Worm (Caenorhabditis elegans) whole organism, L1 larva: Measurements from ENCODE around the gene C17E7.12.

Experiments
- F16B12.6 ChIP-seq: fragments of 150-350 bp; optimal IDR thresholded peaks from 2 replicates; lab custom pipeline; 2014; ENCODE audit warnings: missing biosample characterization, missing genetic modification characterization
- aha-1 ChIP-seq: fragments of 150-350 bp; optimal IDR thresholded peaks from 2 replicates; lab custom pipeline; 2014; ENCODE audit warnings: missing biosample characterization, missing genetic modification characterization
- alr-1 ChIP-seq: fragments of 200-800 bp; sonication (Bioruptor generic); optimal IDR thresholded peaks from 2 replicates; lab custom pipeline; 2018; ENCODE audit warnings: borderline replicate concordance, mild to moderate bottlenecking, missing genetic modification characterization, missing compliant biosample characterization
- aly-2 ChIP-seq: fragments of 150-350 bp; optimal IDR thresholded peaks from 2 replicates; lab custom pipeline; 2014; ENCODE audit warnings: missing biosample characterization, missing genetic modification characterization
- ceh-8 ChIP-seq: fragments of 200-800 bp; sonication (Bioruptor generic); optimal IDR thresholded peaks from 2 replicates; lab custom pipeline; 2018; ENCODE audit warnings: mild to moderate bottlenecking, missing genetic modification characterization, moderate library complexity, missing compliant biosample characterization
- dpl-1 ChIP-seq, 3 experiments: fragments of 150-350 bp in 2 of 3; sonication (generic microtip) in 1 of 3; optimal IDR thresholded peaks; 2 replicates each; lab custom pipeline; 2014 to 2017; ENCODE audit warnings: missing biosample characterization in 3 of 3, missing genetic modification characterization in 3 of 3, missing genetic modification reagents in 3 of 3
- dsc-1 ChIP-seq: sonication (generic microtip); optimal IDR thresholded peaks from 2 replicates; lab custom pipeline; 2016; ENCODE audit warnings: mild to moderate bottlenecking, missing genetic modification characterization, missing compliant biosample characterization
- efl-1 ChIP-seq, 4 experiments: fragments of 150-350 bp; optimal IDR thresholded peaks in 3 of 4; peaks in 1 of 4; 1 replicate in 1 of 4; 2 replicates in 3 of 4; lab custom pipeline; 2014; ENCODE audit warnings: missing biosample characterization in 2 of 4, missing genetic modification characterization in 2 of 4, missing genetic modification reagents in 2 of 4
- efl-3 ChIP-seq: fragments of 200-800 bp; sonication (Bioruptor generic); optimal IDR thresholded peaks from 2 replicates; lab custom pipeline; 2018; ENCODE audit warnings: mild to moderate bottlenecking, missing genetic modification characterization, missing compliant biosample characterization
- egl-13 ChIP-seq: sonication (generic microtip); optimal IDR thresholded peaks from 2 replicates; lab custom pipeline; 2016; ENCODE audit warnings: missing genotype, missing genetic modification reagents, missing genetic modification characterization, missing compliant biosample characterization
- elt-3 ChIP-seq, 6 experiments: fragments of 150-350 bp in 1 of 6; sonication (generic microtip); optimal IDR thresholded peaks; 2 replicates each; lab custom pipeline; 2017 to 2018; ENCODE audit warnings: missing biosample characterization in 6 of 6, missing genetic modification characterization in 6 of 6, inconsistent platforms in 1 of 6
- fkh-10 ChIP-seq: sonication (generic microtip); optimal IDR thresholded peaks from 2 replicates; lab custom pipeline; 2017; ENCODE audit warnings: missing biosample characterization, missing genetic modification reagents, missing genetic modification characterization
- fkh-8 ChIP-seq: sonication (generic microtip); optimal IDR thresholded peaks from 2 replicates; lab custom pipeline; 2016; ENCODE audit warnings: mild to moderate bottlenecking, missing genetic modification characterization, missing compliant biosample characterization
- grh-1 ChIP-seq: fragments of 200-800 bp; sonication (Bioruptor generic); IDR thresholded peaks from 2 replicates; pipeline ENCODE4 v1.3.6; 2022; ENCODE audit warnings: missing genetic modification reagents, missing genetic modification characterization, missing compliant biosample characterization
- hpl-2 ChIP-seq: fragments of 150-350 bp; optimal IDR thresholded peaks from 2 replicates; lab custom pipeline; 2014; ENCODE audit warnings: missing biosample characterization, missing genetic modification reagents, missing genetic modification characterization
- irx-1 ChIP-seq: sonication (generic microtip); optimal IDR thresholded peaks from 2 replicates; lab custom pipeline; 2016; ENCODE audit warnings: missing genetic modification characterization, missing compliant biosample characterization
- isw-1 ChIP-seq: fragments of 200-800 bp; sonication (Bioruptor generic); IDR thresholded peaks from 2 replicates; pipeline ENCODE4 v1.3.6; 2022; ENCODE audit warnings: missing genetic modification characterization, missing compliant biosample characterization
- lin-35 ChIP-seq, 2 experiments: fragments of 150-350 bp; optimal IDR thresholded peaks; 2 replicates each; lab custom pipeline; 2014; ENCODE audit warnings: missing biosample characterization in 2 of 2, missing genetic modification characterization in 2 of 2, missing genetic modification reagents in 2 of 2
- mdl-1 ChIP-seq, 2 experiments: fragments of 150-350 bp; optimal IDR thresholded peaks; 2 replicates each; lab custom pipeline; 2014 to 2017; ENCODE audit warnings: missing biosample characterization in 2 of 2, missing genetic modification characterization in 2 of 2, inconsistent platforms in 1 of 2
- mep-1 ChIP-seq: fragments of 150-350 bp; optimal IDR thresholded peaks from 2 replicates; lab custom pipeline; 2014; ENCODE audit warnings: missing biosample characterization, missing genetic modification characterization
- nhr-12 ChIP-seq: sonication (generic microtip); optimal IDR thresholded peaks from 2 replicates; lab custom pipeline; 2017; ENCODE audit warnings: missing biosample characterization, missing genetic modification characterization
- nhr-19 ChIP-seq: fragments of 200-800 bp; sonication (Bioruptor generic); conservative IDR thresholded peaks from 2 replicates; pipeline ENCODE4 v1.3.6; 2022; ENCODE audit warnings: missing genetic modification characterization, missing compliant biosample characterization
- nhr-20 ChIP-seq: sonication (generic microtip); optimal IDR thresholded peaks from 2 replicates; lab custom pipeline; 2016; ENCODE audit warnings: mild to moderate bottlenecking, missing genetic modification characterization, missing compliant biosample characterization
- nhr-237 ChIP-seq: fragments of 150-350 bp; optimal IDR thresholded peaks from 2 replicates; lab custom pipeline; 2014; ENCODE audit warnings: missing biosample characterization, missing genetic modification characterization
- nhr-28 ChIP-seq: fragments of 150-350 bp; optimal IDR thresholded peaks from 2 replicates; lab custom pipeline; 2014; ENCODE audit warnings: missing biosample characterization, missing genetic modification characterization
- nhr-47 ChIP-seq: sonication (generic microtip); optimal IDR thresholded peaks from 2 replicates; lab custom pipeline; 2016; ENCODE audit warnings: mild to moderate bottlenecking, missing genetic modification characterization, moderate library complexity, missing compliant biosample characterization
- nhr-71 ChIP-seq: sonication (generic microtip); optimal IDR thresholded peaks from 2 replicates; lab custom pipeline; 2016; ENCODE audit warnings: mild to moderate bottlenecking, missing genetic modification characterization, moderate library complexity, missing compliant biosample characterization
- nhr-77 ChIP-seq: fragments of 150-350 bp; optimal IDR thresholded peaks from 2 replicates; lab custom pipeline; 2014; ENCODE audit warnings: missing biosample characterization, missing genetic modification characterization
- nhr-85 ChIP-seq: sonication (generic microtip); peaks from one replicate; lab custom pipeline; 2016; ENCODE audit warnings: missing genetic modification characterization, inconsistent platforms, missing compliant biosample characterization
- pqm-1 ChIP-seq: sonication (generic microtip); optimal IDR thresholded peaks from 3 replicates; lab custom pipeline; 2017; ENCODE audit warnings: missing biosample characterization, missing genetic modification characterization
- skn-1 ChIP-seq: fragments of 150-350 bp; optimal IDR thresholded peaks from 2 replicates; lab custom pipeline; 2014; ENCODE audit warnings: missing biosample characterization, missing genetic modification characterization
- snpc-4 ChIP-seq: fragments of 150-350 bp; optimal IDR thresholded peaks from 2 replicates; lab custom pipeline; 2014; ENCODE audit warnings: missing biosample characterization, missing genetic modification characterization
- snu-23 ChIP-seq: sonication (generic microtip); optimal IDR thresholded peaks from 2 replicates; lab custom pipeline; 2016; ENCODE audit warnings: missing genetic modification characterization, missing compliant biosample characterization
- sox-4 ChIP-seq: sonication (generic microtip); optimal IDR thresholded peaks from 2 replicates; lab custom pipeline; 2016; ENCODE audit warnings: missing genetic modification characterization, missing compliant biosample characterization
- sup-37 ChIP-seq: fragments of 200-800 bp; sonication (Bioruptor generic); optimal IDR thresholded peaks from 2 replicates; lab custom pipeline; 2018; ENCODE audit warnings: mild to moderate bottlenecking, missing genetic modification characterization, missing compliant biosample characterization
- vab-15 ChIP-seq: sonication (generic microtip); optimal IDR thresholded peaks from 2 replicates; lab custom pipeline; 2017; ENCODE audit warnings: missing genotype, mild to moderate bottlenecking, missing genetic modification characterization, missing compliant biosample characterization
- zip-4 ChIP-seq: fragments of 200-800 bp; sonication (Bioruptor generic); optimal IDR thresholded peaks from 2 replicates; lab custom pipeline; 2018; ENCODE audit warnings: mild to moderate bottlenecking, missing genetic modification characterization, moderate library complexity, missing compliant biosample characterization
- ztf-11 ChIP-seq, 2 experiments: sonication (generic microtip); optimal IDR thresholded peaks; 2 replicates each; lab custom pipeline; 2016 to 2017; ENCODE audit warnings: missing genetic modification characterization in 2 of 2, missing biosample characterization in 1 of 2, missing compliant biosample characterization in 1 of 2

The C17E7.12 gene

DNA sequence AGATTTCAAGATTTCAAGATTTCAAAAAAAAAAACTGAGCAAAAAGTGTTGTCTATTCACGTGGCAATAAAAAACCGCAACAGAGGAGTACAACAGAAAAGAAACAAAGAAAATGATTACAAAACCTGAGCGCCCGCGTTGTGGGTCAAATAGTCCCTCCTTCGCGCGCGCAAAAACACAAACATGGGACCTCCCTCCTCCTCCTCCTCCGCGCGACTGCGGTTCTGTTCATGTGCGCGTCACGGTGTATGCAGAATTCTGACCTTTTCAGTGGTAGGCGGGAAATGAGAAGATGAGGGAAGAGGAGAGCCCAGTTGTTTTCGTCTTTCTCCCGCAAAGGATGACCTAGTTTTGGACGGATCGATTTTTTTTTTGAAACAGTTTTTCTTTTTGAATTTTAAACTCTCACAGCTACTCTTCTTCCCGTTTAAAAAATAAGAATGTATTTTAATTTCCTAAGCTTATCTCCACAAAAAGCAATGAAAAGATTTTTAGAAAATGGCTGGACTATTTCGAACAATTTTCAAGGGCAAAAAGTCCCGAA, 614 bp upstream of the C17E7.12 start, which contains the start of gene C17E7.4:
Gene C17E7.4 (plus strand): TSS at position 494 of the 544 bp plus-strand sequence.
- TF ChIP-seq isw-1 (GFP tag; lab: Robert Waterston, UW) (no peak), nhr-237 (tag; lab: Kevin White, UChicago) (no peak), skn-1 (no peak), mdl-1 (tag; optimal IDR thresholded peaks at IDR 0.05; lab: Kevin White, UChicago) (no peak), pqm-1 (tag; lab: Kevin White, UChicago) (no peak), aha-1 (tag; lab: Kevin White, UChicago) (no peak), F16B12.6 (tag; lab: Kevin White, UChicago) (no peak), lin-35 (GFP tag; optimal IDR thresholded peaks at IDR 0.05; lab: Kevin White, UChicago) (no peak), irx-1 (tag; lab: Kevin White, UChicago) (no peak), snpc-4 (tag; lab: Kevin White, UChicago) (no peak), nhr-19 (GFP tag; lab: Robert Waterston, UW) (no peak)

DNA sequence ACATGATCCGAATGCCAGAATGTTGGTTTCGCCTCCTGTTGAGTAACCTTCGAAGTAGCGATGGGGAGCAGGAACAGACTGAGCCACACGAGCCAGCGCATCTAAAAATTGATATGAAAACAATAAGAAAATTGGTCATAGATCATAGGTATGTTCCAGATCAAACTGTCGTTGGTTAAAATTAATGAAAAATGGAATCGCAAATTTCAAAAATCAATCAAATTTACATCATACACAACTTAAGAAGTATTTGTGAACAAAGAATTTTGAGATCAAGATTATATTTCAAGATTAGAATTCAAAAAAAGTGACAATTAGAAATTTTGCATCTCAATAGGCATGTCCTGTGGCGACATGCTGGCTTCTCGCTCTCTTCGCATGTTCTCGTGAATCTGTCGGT, 1.1 kb downstream of the C17E7.12 start, which contains the start of gene C17E7.9:
Gene C17E7.9 (minus strand): TSS at position 101 of the 400 bp plus-strand sequence.
- no peak for TF ChIP-seq efl-3

DNA sequence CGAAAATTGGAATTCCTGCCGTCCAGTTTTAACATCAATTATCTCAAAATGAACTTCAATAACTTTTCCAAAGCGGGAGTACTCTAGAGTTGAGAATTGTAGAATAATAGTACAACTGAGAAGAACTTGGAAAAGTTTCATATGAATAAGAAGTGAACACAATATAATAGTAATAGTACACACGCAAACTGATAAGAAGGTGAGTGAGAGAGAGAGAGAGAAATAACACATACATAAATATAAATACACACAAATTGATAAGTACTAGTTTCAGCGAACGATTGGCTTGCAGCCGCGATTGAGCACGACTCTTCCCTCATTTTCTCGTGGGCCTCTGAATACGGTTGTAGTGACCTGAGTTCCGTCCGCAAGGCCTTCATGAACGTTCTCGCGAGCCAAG, 2.7 kb downstream of the C17E7.12 start, which contains the start of gene C17E7.13:
Gene C17E7.13 (minus strand): TSS at position 176 of the 400 bp plus-strand sequence.
- TF ChIP-seq fkh-10 (GFP tag; lab: Kevin White, UChicago), result no peak
- no peak for TF ChIP-seq elt-3 (tag; optimal IDR thresholded peaks at IDR 0.05; lab: Kevin White, UChicago)
- TF ChIP-seq efl-1 (optimal IDR thresholded peaks at IDR 0.05; lab: Kevin White, UChicago), result no peak
- TF ChIP-seq efl-1 (GFP tag; optimal IDR thresholded peaks at IDR 0.05 in 1 of 2; lab: Kevin White, UChicago), result no peak
- TF ChIP-seq skn-1, result no peak
- TF ChIP-seq nhr-77 (tag; lab: Kevin White, UChicago), result no peak
- TF ChIP-seq snu-23 (GFP tag; lab: Kevin White, UChicago), result no peak
- TF ChIP-seq nhr-71, result no peak
- TF ChIP-seq efl-3, result no peak
- no peak for TF ChIP-seq vab-15 (tag; lab: Kevin White, UChicago)
- TF ChIP-seq nhr-12, result no peak
- TF ChIP-seq, all 84 proteins: peak for 0

DNA sequence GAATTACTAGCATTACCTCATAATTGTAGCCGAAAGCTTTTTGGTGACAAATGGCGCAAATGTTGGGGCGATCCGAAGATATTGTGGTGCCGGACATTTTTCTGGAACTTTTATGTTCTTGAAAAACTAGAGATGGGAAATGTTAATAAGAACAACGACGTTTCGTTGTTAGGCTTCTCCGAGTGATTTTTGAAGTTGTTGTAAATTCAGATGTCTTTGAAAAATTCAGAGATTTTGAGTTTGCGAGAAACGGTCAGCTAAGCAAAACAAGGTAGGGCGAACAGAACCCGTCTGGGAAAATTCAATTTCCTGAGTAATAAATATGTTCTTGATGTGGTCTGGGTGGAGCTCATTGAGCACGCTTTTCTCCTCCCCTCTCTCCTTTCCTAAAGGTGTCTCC, 5.7 kb downstream of the C17E7.12 start, which contains the start of gene nhr-124:
Gene nhr-124 (minus strand): TSS at position 101 of the 400 bp plus-strand sequence.
- TF ChIP-seq egl-13 (tag; lab: Kevin White, UChicago) (no peak), mep-1 (tag; lab: Kevin White, UChicago) (no peak), sup-37 (GFP tag; lab: Kevin White, UChicago) (no peak), nhr-28 (tag; lab: Kevin White, UChicago) (no peak)

DNA sequence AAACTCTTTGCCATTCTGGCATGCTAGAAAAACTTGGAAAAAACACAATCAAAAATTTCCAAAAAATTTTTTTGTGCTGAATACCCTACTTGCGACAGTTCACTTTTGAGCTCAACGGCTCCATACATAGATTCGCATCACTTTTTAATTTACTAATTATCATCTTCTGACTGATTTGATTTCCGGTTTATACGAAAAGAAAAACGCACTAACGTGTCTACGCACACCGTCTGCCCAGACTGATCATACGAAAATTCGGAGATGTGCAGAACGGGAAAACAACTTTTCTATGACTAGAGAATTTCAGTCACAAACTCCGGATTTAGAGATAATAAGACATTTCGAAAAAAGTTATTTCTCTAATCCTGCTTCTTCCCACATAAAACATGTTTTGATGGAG, 7.3 kb downstream of the C17E7.12 start:
- TF ChIP-seq fkh-10 (GFP tag; lab: Kevin White, UChicago) (no peak), nhr-47 (tag; lab: Kevin White, UChicago) (no peak), nhr-85 (tag; lab: Kevin White, UChicago) (no peak), aly-2 (tag; lab: Kevin White, UChicago) (no peak), nhr-71 (peak; percentile 3), dsc-1 (tag; lab: Kevin White, UChicago) (peak; percentile 65), nhr-19 (GFP tag; lab: Robert Waterston, UW) (no peak), ztf-11 (tag; optimal IDR thresholded peaks at IDR 0.05; lab: Kevin White, UChicago) (no peak), zip-4 (GFP tag; lab: Kevin White, UChicago) (no peak), alr-1 (tag; lab: Kevin White, UChicago) (no peak), nhr-20 (tag; lab: Kevin White, UChicago) (no peak), isw-1 (GFP tag; lab: Robert Waterston, UW) (no peak), sox-4 (tag; lab: Kevin White, UChicago) (no peak), efl-3 (no peak), dpl-1 (GFP tag; optimal IDR thresholded peaks at IDR 0.05; lab: Kevin White, UChicago) (no peak), nhr-12 (no peak), grh-1 (GFP tag; lab: Robert Waterston, UW) (no peak), fkh-8 (tag; lab: Kevin White, UChicago) (peak; percentile 38), ceh-8 (GFP tag; lab: Kevin White, UChicago) (peak; percentile 70), pqm-1 (tag; lab: Kevin White, UChicago) (no peak), hpl-2 (no peak)
